Fruit fly (Drosophila melanogaster) whole organism, embryonic: ENCODE data around the gene UQCR-6.4L.

Experiments
- ATbp ChIP-seq: fragments of 200-800 bp; sonication (Bioruptor generic); optimal IDR thresholded peaks from 2 replicates; lab custom pipeline; 2017; ENCODE audit warnings: missing biosample characterization, mild to moderate bottlenecking, missing genetic modification characterization, missing genetic modification reagents
- Atf6 ChIP-seq: fragments of 200-800 bp; sonication (Bioruptor generic); IDR thresholded peaks from 2 replicates; pipeline ENCODE4 v1.3.6; 2022; ENCODE audit warnings: missing biosample characterization, missing genetic modification characterization
- Bdp1 ChIP-seq: fragments of 200-800 bp; sonication (Bioruptor generic); optimal IDR thresholded peaks from 3 replicates; lab custom pipeline; 2016; ENCODE audit warnings: missing biosample characterization, missing genetic modification characterization
- CG10147 ChIP-seq: fragments of 200-800 bp; sonication (Bioruptor generic); optimal IDR thresholded peaks from 2 replicates; lab custom pipeline; 2019; ENCODE audit warnings: missing biosample characterization, mild to moderate bottlenecking, missing genetic modification characterization, moderate library complexity
- CG10543 ChIP-seq: fragments of 200-800 bp; sonication (Bioruptor generic); optimal IDR thresholded peaks from 3 replicates; lab custom pipeline; 2017; ENCODE audit warnings: missing biosample characterization, mild to moderate bottlenecking, missing genetic modification characterization, moderate library complexity
- CG11247 ChIP-seq: fragments of 200-800 bp; sonication (Bioruptor generic); IDR thresholded peaks from 2 replicates; pipeline ENCODE4 v1.3.6; 2022; ENCODE audit warnings: missing biosample characterization, missing genetic modification characterization
- CG11504 ChIP-seq: fragments of 200-800 bp; sonication (Bioruptor generic); optimal IDR thresholded peaks from 3 replicates; lab custom pipeline; 2019; ENCODE audit warnings: missing biosample characterization, mild to moderate bottlenecking, missing genetic modification characterization, moderate library complexity
- CG12219 ChIP-seq: fragments of 200-800 bp; sonication (Bioruptor generic); optimal IDR thresholded peaks from 3 replicates; lab custom pipeline; 2018; ENCODE audit warnings: missing biosample characterization, mild to moderate bottlenecking, missing genetic modification characterization
- CG1233 ChIP-seq: fragments of 200-800 bp; sonication (Bioruptor generic); optimal IDR thresholded peaks from 4 replicates; lab custom pipeline; 2018; ENCODE audit warnings: missing biosample characterization, mild to moderate bottlenecking, missing genetic modification characterization
- CG12659 ChIP-seq: fragments of 200-800 bp; sonication (Bioruptor generic); optimal IDR thresholded peaks from 3 replicates; lab custom pipeline; 2017; ENCODE audit warnings: mild to moderate bottlenecking, missing biosample characterization, missing genetic modification reagents, missing genetic modification characterization
- CG12769 ChIP-seq: fragments of 200-800 bp; sonication (Bioruptor generic); optimal IDR thresholded peaks from 2 replicates; lab custom pipeline; 2019; ENCODE audit warnings: missing biosample characterization, mild to moderate bottlenecking, missing genetic modification characterization, moderate library complexity
- CG15601 ChIP-seq: fragments of 200-800 bp; sonication (Bioruptor generic); optimal IDR thresholded peaks from 3 replicates; lab custom pipeline; 2019; ENCODE audit warnings: missing biosample characterization, mild to moderate bottlenecking, missing genetic modification characterization, moderate library complexity
- CG17829 ChIP-seq: fragments of 200-800 bp; optimal IDR thresholded peaks from 2 replicates; lab custom pipeline; 2019; ENCODE audit warnings: missing biosample characterization, mild to moderate bottlenecking, missing genetic modification characterization, moderate library complexity
- CG1792 ChIP-seq: fragments of 200-800 bp; sonication (Bioruptor generic); optimal IDR thresholded peaks from 2 replicates; lab custom pipeline; 2016; ENCODE audit warnings: missing biosample characterization, missing genetic modification characterization
- CG18476 ChIP-seq: fragments of 200-800 bp; sonication (Bioruptor generic); optimal IDR thresholded peaks from 2 replicates; lab custom pipeline; 2016; ENCODE audit warnings: missing biosample characterization, mild to moderate bottlenecking, missing genetic modification characterization
- CG32767 ChIP-seq: fragments of 200-800 bp; sonication (Bioruptor generic); IDR thresholded peaks from 2 replicates; pipeline ENCODE4 v1.3.6; 2022; ENCODE audit warnings: missing biosample characterization, missing genetic modification characterization
- CG34376 ChIP-seq: fragments of 200-800 bp; sonication (Bioruptor generic); optimal IDR thresholded peaks from 2 replicates; lab custom pipeline; 2018; ENCODE audit warnings: missing biosample characterization, mild to moderate bottlenecking, missing genetic modification characterization
- CG3995 ChIP-seq: fragments of 200-800 bp; sonication (Bioruptor generic); optimal IDR thresholded peaks from 3 replicates; lab custom pipeline; 2016; ENCODE audit warnings: missing biosample characterization, missing genetic modification characterization
- CG4360 ChIP-seq: fragments of 200-800 bp; sonication (Bioruptor generic); IDR thresholded peaks from 2 replicates; pipeline ENCODE4 v1.3.6; 2022; ENCODE audit warnings: missing biosample characterization, missing genetic modification characterization
- CG6791 ChIP-seq: fragments of 200-800 bp; sonication (Bioruptor generic); IDR thresholded peaks from 3 replicates; pipeline ENCODE4 v1.3.6; 2022; ENCODE audit warnings: missing biosample characterization, missing genetic modification characterization; ENCODE audit not compliant: partially characterized antibody
- CG8089 ChIP-seq: fragments of 200-800 bp; sonication (Bioruptor generic); optimal IDR thresholded peaks from 3 replicates; lab custom pipeline; 2016; ENCODE audit warnings: missing biosample characterization, missing genetic modification characterization
- CG8944 ChIP-seq: fragments of 200-800 bp; sonication (Bioruptor generic); optimal IDR thresholded peaks from 3 replicates; lab custom pipeline; 2016; ENCODE audit warnings: missing biosample characterization, missing genetic modification characterization
- E2f2 ChIP-seq: fragments of 200-800 bp; sonication (Bioruptor generic); IDR thresholded peaks from 2 replicates; pipeline ENCODE4 v1.3.6; 2022; ENCODE audit warnings: missing biosample characterization, missing genetic modification characterization
- Jarid2 ChIP-seq: fragments of 200-800 bp; sonication (Bioruptor generic); optimal IDR thresholded peaks from 3 replicates; lab custom pipeline; 2017; ENCODE audit warnings: mild to moderate bottlenecking, missing biosample characterization, missing genetic modification reagents, missing genetic modification characterization
- NC2α ChIP-seq: fragments of 200-800 bp; sonication (Bioruptor generic); optimal IDR thresholded peaks from 2 replicates; lab custom pipeline; 2016; ENCODE audit warnings: missing biosample characterization, missing genetic modification characterization
- Oli ChIP-seq: fragments of 200-800 bp; sonication (Bioruptor generic); optimal IDR thresholded peaks from 2 replicates; lab custom pipeline; 2018; ENCODE audit warnings: missing biosample characterization, mild to moderate bottlenecking, missing genetic modification characterization, moderate library complexity
- Six4 ChIP-seq: fragments of 200-800 bp; sonication (Bioruptor generic); optimal IDR thresholded peaks from 2 replicates; lab custom pipeline; 2016; ENCODE audit warnings: missing biosample characterization, missing genetic modification characterization
- TFAM ChIP-seq: fragments of 200-800 bp; sonication (Bioruptor generic); optimal IDR thresholded peaks from 2 replicates; lab custom pipeline; 2017; ENCODE audit warnings: missing biosample characterization, missing genetic modification characterization, inconsistent platforms
- Vsx1 ChIP-seq: fragments of 200-800 bp; sonication (Bioruptor generic); optimal IDR thresholded peaks from 2 replicates; lab custom pipeline; 2017; ENCODE audit warnings: missing biosample characterization, mild to moderate bottlenecking, missing genetic modification characterization, missing genetic modification reagents
- YL-1 ChIP-seq: fragments of 200-800 bp; sonication (Bioruptor generic); optimal IDR thresholded peaks from 3 replicates; lab custom pipeline; 2017; ENCODE audit warnings: missing biosample characterization, mild to moderate bottlenecking, missing genetic modification characterization
- ac ChIP-seq: fragments of 200-800 bp; sonication (Bioruptor generic); optimal IDR thresholded peaks from 3 replicates; lab custom pipeline; 2017; ENCODE audit warnings: missing biosample characterization, mild to moderate bottlenecking, missing genetic modification characterization
- ato ChIP-seq: fragments of 200-800 bp; sonication (Bioruptor generic); IDR thresholded peaks from 2 replicates; pipeline ENCODE4 v1.3.6; 2022; ENCODE audit warnings: missing biosample characterization, missing genetic modification characterization; ENCODE audit not compliant: partially characterized antibody
- bab2 ChIP-seq: fragments of 200-800 bp; sonication (Bioruptor generic); optimal IDR thresholded peaks from 2 replicates; lab custom pipeline; 2016; ENCODE audit warnings: missing biosample characterization, missing genetic modification characterization
- bowl ChIP-seq: fragments of 200-800 bp; sonication (Bioruptor generic); IDR thresholded peaks from 2 replicates; pipeline ENCODE4 v1.3.6; 2022; ENCODE audit warnings: missing biosample characterization, missing genetic modification characterization
- cad ChIP-seq: fragments of >200 bp; optimal IDR thresholded peaks from 2 replicates; lab custom pipeline; 2017; ENCODE audit warnings: missing biosample characterization, missing genetic modification characterization
- chn ChIP-seq: fragments of 200-800 bp; sonication (Bioruptor generic); optimal IDR thresholded peaks from 2 replicates; lab custom pipeline; 2016; ENCODE audit warnings: missing biosample characterization, missing genetic modification characterization
- crc ChIP-seq: fragments of 200-800 bp; sonication (Bioruptor generic); optimal IDR thresholded peaks from 2 replicates; lab custom pipeline; 2016; ENCODE audit warnings: missing biosample characterization, missing genetic modification characterization
- croc ChIP-seq: fragments of 200-800 bp; sonication (Bioruptor generic); conservative IDR thresholded peaks from 3 replicates; pipeline ENCODE4 v1.3.6; 2022; ENCODE audit warnings: missing biosample characterization, missing genetic modification characterization
- hkb ChIP-seq, 2 experiments: fragments of 200-800 bp in 1 of 2; fragments of >200 bp in 1 of 2; sonication (Bioruptor generic) in 1 of 2; IDR thresholded peaks in 1 of 2; optimal IDR thresholded peaks in 1 of 2; 2 replicates each; pipeline versions ENCODE4 v1.3.6 to Lab custom; 2017 to 2022; ENCODE audit warnings: missing biosample characterization in 1 of 2, missing genetic modification characterization in 1 of 2
- mirr ChIP-seq: fragments of 200-800 bp; sonication (Bioruptor generic); optimal IDR thresholded peaks from 3 replicates; lab custom pipeline; 2018; ENCODE audit warnings: missing biosample characterization, mild to moderate bottlenecking, missing genetic modification characterization
- mld ChIP-seq: fragments of 200-800 bp; sonication (Bioruptor generic); IDR thresholded peaks from 3 replicates; pipeline ENCODE4 v1.3.6; 2022; ENCODE audit warnings: missing biosample characterization, missing genetic modification characterization; ENCODE audit not compliant: partially characterized antibody
- nom ChIP-seq: fragments of 200-800 bp; sonication (Bioruptor generic); optimal IDR thresholded peaks from 2 replicates; lab custom pipeline; 2017; ENCODE audit warnings: missing biosample characterization, missing genetic modification characterization, mild to moderate bottlenecking, moderate library complexity, missing genetic modification reagents
- odd ChIP-seq: fragments of 200-800 bp; sonication (Bioruptor generic); optimal IDR thresholded peaks from 2 replicates; lab custom pipeline; 2017; ENCODE audit warnings: missing biosample characterization, mild to moderate bottlenecking, missing genetic modification characterization
- p53 ChIP-seq: fragments of 200-800 bp; sonication (Bioruptor generic); optimal IDR thresholded peaks from 2 replicates; lab custom pipeline; 2016; ENCODE audit warnings: missing biosample characterization, missing genetic modification characterization
- scrt ChIP-seq: fragments of 200-800 bp; sonication (Bioruptor generic); optimal IDR thresholded peaks from 2 replicates; lab custom pipeline; 2018; ENCODE audit warnings: missing biosample characterization, mild to moderate bottlenecking, missing genetic modification characterization, moderate library complexity
- seq ChIP-seq: fragments of 200-800 bp; sonication (Bioruptor generic); IDR thresholded peaks from 2 replicates; pipeline ENCODE4 v1.3.6; 2022; ENCODE audit warnings: missing biosample characterization, missing genetic modification characterization
- slbo ChIP-seq: fragments of 200-800 bp; sonication (Bioruptor generic); IDR thresholded peaks from 2 replicates; pipeline ENCODE4 v1.3.6; 2022; ENCODE audit warnings: missing biosample characterization, missing genetic modification characterization
- sna ChIP-seq: fragments of 200-800 bp; sonication (Bioruptor generic); IDR thresholded peaks from 2 replicates; pipeline ENCODE4 v1.3.6; 2022; ENCODE audit warnings: missing biosample characterization, missing genetic modification characterization; ENCODE audit not compliant: partially characterized antibody
- tgo ChIP-seq: fragments of 200-800 bp; sonication (Bioruptor generic); IDR thresholded peaks from 3 replicates; pipeline ENCODE4 v1.3.6; 2022; ENCODE audit warnings: missing biosample characterization, missing genetic modification characterization
- vnd ChIP-seq: fragments of 200-800 bp; sonication (Bioruptor generic); IDR thresholded peaks from 3 replicates; pipeline ENCODE4 v1.3.6; 2022; ENCODE audit warnings: missing biosample characterization, missing genetic modification characterization; ENCODE audit not compliant: partially characterized antibody

UQCR-6.4L gene

dm6 chr3L:16567495-16567894 lies 945 bp downstream of the UQCR-6.4L start (continued):
- TF ChIP-seq mirr (GFP tag; lab: Kevin White, UChicago) (no peak), hkb (optimal IDR thresholded peaks at IDR 0.05; lab: Kevin White, UChicago) (no peak), hkb (GFP tag; IDR thresholded peaks at IDR 0.05; lab: Robert Waterston, UW) (peak; percentile 75), CG1792 (GFP tag; lab: Kevin White, UChicago) (no peak), CG12769 (peak; percentile 14), CG18476 (GFP tag; lab: Kevin White, UChicago) (no peak), CG11504 (tag; lab: Kevin White, UChicago) (peak; percentile 81), Atf6 (no peak), NC2α (GFP tag; lab: Kevin White, UChicago) (no peak), ATbp (GFP tag; lab: Kevin White, UChicago) (peak; percentile 69), CG12659 (GFP tag; lab: Kevin White, UChicago) (peak; percentile 33), vnd (GFP tag; lab: Robert Waterston, UW) (no peak), CG4360 (peak; percentile 37; the same call in 1 of the 2 replicates), TFAM (GFP tag; lab: Kevin White, UChicago) (no peak), CG6791 (no peak), ato (GFP tag; lab: Robert Waterston, UW) (no peak), CG8089 (GFP tag; lab: Kevin White, UChicago) (no peak), E2f2 (GFP tag; lab: Robert Waterston, UW) (peak; percentile 35), Vsx1 (peak; percentile 21), ac (GFP tag; lab: Kevin White, UChicago) (no peak), mld (GFP tag; lab: Robert Waterston, UW) (no peak), bab2 (no peak), scrt (GFP tag; lab: Kevin White, UChicago) (peak; percentile 49), CG15601 (tag; lab: Kevin White, UChicago) (peak; percentile 73), crc (GFP tag; lab: Kevin White, UChicago) (no peak), CG12219 (GFP tag; lab: Kevin White, UChicago) (peak; percentile 65), CG32767 (GFP tag; lab: Robert Waterston, UW) (0 out of 2 replicates have a peak, but pooled peaks have one; percentile 8), cad (GFP tag; lab: Kevin White, UChicago) (no peak), p53 (GFP tag; lab: Kevin White, UChicago) (no peak), seq (GFP tag; lab: Robert Waterston, UW) (peak; percentile 60; the same call in 1 of the 2 replicates), CG10147 (GFP tag; lab: Kevin White, UChicago) (peak; percentile 12), Six4 (GFP tag; lab: Kevin White, UChicago) (peak; percentile 42), CG17829 (tag; lab: Kevin White, UChicago) (peak; percentile 72), CG8944 (GFP tag; lab: Kevin White, UChicago) (no peak), odd (GFP tag; lab: Kevin White, UChicago) (peak; percentile 48), sna (no peak), Oli (peak; percentile 71), nom (GFP tag; lab: Kevin White, UChicago) (no peak), slbo (GFP tag; lab: Robert Waterston, UW) (peak; percentile 35), YL-1 (peak; percentile 8), bowl (GFP tag; lab: Robert Waterston, UW) (no peak), Jarid2 (GFP tag; lab: Kevin White, UChicago) (peak; percentile 1), tgo (GFP tag; lab: Robert Waterston, UW) (peak; percentile 54; the same call in 2 of the 3 replicates), CG1233 (GFP tag; lab: Kevin White, UChicago) (peak; percentile 20), CG11247 (GFP tag; lab: Robert Waterston, UW) (no peak), CG34376 (GFP tag; lab: Kevin White, UChicago) (no peak), CG3995 (GFP tag; lab: Kevin White, UChicago) (no peak), Bdp1 (GFP tag; lab: Kevin White, UChicago) (no peak), croc (GFP tag; lab: Robert Waterston, UW) (0 out of 3 replicates have a peak, but pooled peaks have one; percentile 33), CG10543 (GFP tag; lab: Kevin White, UChicago) (peak; percentile 33), chn (no peak)
